Worm (Caenorhabditis elegans): Measurements from ENCODE around the gene ZK856.16.

DNA sequence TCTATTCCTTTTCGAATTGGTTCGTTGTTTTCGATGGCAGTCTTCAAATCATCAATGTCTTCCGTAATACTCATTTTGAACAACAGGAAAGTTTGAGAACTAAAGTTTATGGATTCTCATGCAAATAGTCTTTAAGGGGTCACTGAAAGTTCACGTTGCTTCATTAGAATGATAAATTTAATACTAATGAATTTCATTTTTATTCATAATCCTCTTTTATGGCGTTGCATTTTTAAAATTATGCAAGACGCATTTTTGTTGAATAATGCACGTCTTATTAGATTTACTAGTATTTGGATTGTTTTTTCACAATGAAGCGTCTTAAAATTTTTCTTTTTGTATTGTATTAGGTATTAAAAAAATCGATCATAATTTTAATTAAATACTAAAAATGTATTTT lies 37.7 kb upstream of the ZK856.16 start, which contains the start of gene C12D8.9:
- TF ChIP-seq W03F9.2 (tag; optimal IDR thresholded peaks at IDR 0.05) (no peak), him-1 (tag; optimal IDR thresholded peaks at IDR 0.05) (no peak), dao-5 (tag; optimal IDR thresholded peaks at IDR 0.05) (no peak)

All from whole organism, L4/young adult.